Worm (Caenorhabditis elegans): ENCODE results near the gene plx-2.
A peak's percentile ranks its signal among the peaks of the same experiment; 100 is the strongest.

The plx-2 gene

DNA sequence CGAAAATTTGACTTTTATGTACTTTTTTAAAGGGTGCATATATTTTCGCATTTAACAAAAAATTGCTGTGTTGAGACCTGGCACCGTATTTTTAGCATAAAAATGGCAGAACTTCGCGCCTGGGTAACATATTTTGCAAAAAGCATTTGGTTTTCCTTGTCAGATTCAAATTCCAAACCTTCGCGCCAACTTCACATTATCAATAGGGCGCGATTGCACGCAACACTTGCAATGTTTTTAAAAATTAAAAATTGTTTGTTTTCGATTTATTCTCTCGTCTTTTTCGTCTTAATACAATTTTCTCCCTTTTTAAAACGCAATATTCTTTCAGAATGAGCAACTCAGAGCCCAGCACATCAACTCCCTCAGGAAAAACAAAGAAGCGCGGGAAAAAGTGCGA is 41.0 kb downstream of the plx-2 start, which contains the start of gene mes-2 (continued):
- TF ChIP-seq somi-1 (GFP tag; optimal IDR thresholded peaks at IDR 0.05) = no peak
- no peak for TF ChIP-seq ama-1 (optimal IDR thresholded peaks at IDR 0.05)
- no peak for TF ChIP-seq ama-1 (GFP tag; optimal IDR thresholded peaks at IDR 0.05)
- TF ChIP-seq bed-2 (GFP tag; IDR thresholded peaks at IDR 0.05) = no peak
- no peak for TF ChIP-seq let-526 (GFP tag; IDR thresholded peaks at IDR 0.05)
- no peak for TF ChIP-seq C06A6.2 (GFP tag; conservative IDR thresholded peaks at IDR 0.05)
- no peak for TF ChIP-seq Y67H2A.10 (GFP tag; conservative IDR thresholded peaks at IDR 0.05)
- TF ChIP-seq F22D6.2 (tag; optimal IDR thresholded peaks at IDR 0.05) = no peak
- TF ChIP-seq T26A5.8 (tag; optimal IDR thresholded peaks at IDR 0.05) = no peak
- TF ChIP-seq snpc-4 (GFP tag; optimal IDR thresholded peaks at IDR 0.05) = no peak
- TF ChIP-seq snpc-4 (tag; optimal IDR thresholded peaks at IDR 0.05) = no peak
- no peak for TF ChIP-seq F10E7.11 (tag; optimal IDR thresholded peaks at IDR 0.05)
- TF ChIP-seq ztf-6 (GFP tag; IDR thresholded peaks at IDR 0.05) = no peak
- TF ChIP-seq snpc-1.3 (tag; optimal IDR thresholded peaks at IDR 0.05; ENCODE audit: insufficient read depth) = no peak
- 0 out of 2 replicates have a peak, but pooled peaks have one; percentile 25 for TF ChIP-seq rcor-1 (GFP tag; IDR thresholded peaks at IDR 0.05)
- no peak for TF ChIP-seq atf-7 (tag; optimal IDR thresholded peaks at IDR 0.05)
- no peak for TF ChIP-seq lin-26 (GFP tag; IDR thresholded peaks at IDR 0.05)
- peak; percentile 52 for TF ChIP-seq attf-5 (GFP tag; optimal IDR thresholded peaks at IDR 0.05)
- no peak for TF ChIP-seq ccch-3 (GFP tag; optimal IDR thresholded peaks at IDR 0.05)
- TF ChIP-seq gei-17 (GFP tag; optimal IDR thresholded peaks at IDR 0.05) = no peak
- no peak for TF ChIP-seq F37B4.10 (GFP tag; IDR thresholded peaks at IDR 0.05)
- TF ChIP-seq ztf-26 (tag; optimal IDR thresholded peaks at IDR 0.05) = no peak
- peak; percentile 64 for TF ChIP-seq lsl-1 (GFP tag; optimal IDR thresholded peaks at IDR 0.05)
- TF ChIP-seq unc-130 (GFP tag; optimal IDR thresholded peaks at IDR 0.05) = no peak
- peak; percentile 98 for TF ChIP-seq lin-54 (GFP tag; optimal IDR thresholded peaks at IDR 0.05)
- TF ChIP-seq tlf-1 (GFP tag; optimal IDR thresholded peaks at IDR 0.05) = no peak
- no peak for TF ChIP-seq Y56A3A.18 (GFP tag; IDR thresholded peaks at IDR 0.05)
- TF ChIP-seq Y53F4B.3 (GFP tag; IDR thresholded peaks at IDR 0.05) = no peak
- TF ChIP-seq Y79H2A.3 (GFP tag; conservative IDR thresholded peaks at IDR 0.05) = no peak
- TF ChIP-seq ceh-91 (GFP tag; IDR thresholded peaks at IDR 0.05) = peak; percentile 47; the same call in 1 of the 2 replicates

DNA sequence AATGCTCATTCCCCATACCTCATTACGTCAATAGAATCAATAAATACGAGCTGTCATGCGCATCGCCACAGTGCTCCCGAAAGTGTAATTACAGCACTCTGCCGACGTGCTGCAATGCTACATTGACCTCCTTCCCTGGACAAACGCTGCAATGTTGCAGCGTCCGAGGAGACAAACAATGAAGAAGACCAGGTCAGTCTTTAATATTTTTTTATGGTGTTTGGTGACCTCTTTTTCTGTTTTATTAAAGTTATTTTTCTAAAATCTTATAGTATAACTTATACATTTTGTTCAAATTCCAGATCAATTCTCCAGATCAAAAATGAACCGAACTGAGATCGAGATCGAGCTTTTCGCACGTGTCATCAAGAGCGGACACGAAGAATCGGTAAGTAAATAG is 43.2 kb downstream of the plx-2 start, which contains the start of gene sdz-26:
TSS of gene sdz-26 (plus strand) at position 301 of the 400 bp plus-strand sequence.
- TF ChIP-seq ztf-28 (GFP tag; IDR thresholded peaks at IDR 0.05) = no peak
- TF ChIP-seq K12H6.12 (tag; optimal IDR thresholded peaks at IDR 0.05) = no peak
- TF ChIP-seq ztf-26 (tag; optimal IDR thresholded peaks at IDR 0.05) = no peak

DNA sequence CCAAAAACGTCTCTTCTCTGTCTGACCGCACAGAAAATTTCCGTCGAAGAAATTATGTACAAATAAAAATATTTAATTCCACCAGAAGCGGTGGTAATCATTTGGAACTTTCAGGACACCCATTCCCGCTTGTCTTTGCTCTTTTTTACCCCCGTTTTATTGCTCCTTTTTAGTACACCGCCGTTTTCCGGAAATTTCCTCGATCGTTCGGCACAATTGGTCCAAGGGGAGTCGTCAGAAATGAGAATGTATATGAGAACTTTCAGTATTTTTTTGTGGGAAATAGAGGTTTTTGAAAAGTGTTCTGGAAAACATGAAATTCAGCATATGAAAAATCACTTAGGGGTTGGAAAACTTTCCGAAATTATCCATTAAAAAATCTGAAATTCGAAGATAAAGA is 43.9 kb downstream of the plx-2 start:
- no peak for TF ChIP-seq snpc-4 (GFP tag; optimal IDR thresholded peaks at IDR 0.05)
- no peak for TF ChIP-seq snpc-4 (tag; optimal IDR thresholded peaks at IDR 0.05)
- no peak for TF ChIP-seq atf-7 (tag; optimal IDR thresholded peaks at IDR 0.05)
- TF ChIP-seq hlh-26 (GFP tag; conservative IDR thresholded peaks at IDR 0.05) = no peak

DNA sequence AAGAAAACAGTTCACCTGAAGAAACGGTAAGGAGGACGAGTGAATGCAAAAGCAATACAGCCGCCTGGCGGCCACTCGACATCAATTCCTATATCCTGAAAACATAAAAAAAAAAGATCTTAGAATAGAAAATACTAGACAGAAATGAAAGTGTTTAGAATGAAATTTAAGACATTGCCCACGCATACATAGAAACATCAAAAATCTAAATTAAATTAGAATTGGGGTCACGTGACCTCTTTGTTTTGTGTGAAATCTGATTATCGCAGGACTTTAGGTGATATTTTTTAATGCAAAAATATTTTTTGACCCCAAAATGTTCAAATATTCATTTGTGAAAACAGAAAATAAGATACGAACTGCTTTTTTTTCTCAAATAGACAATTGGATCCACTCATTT is 46.9 kb downstream of the plx-2 start, which contains the start of gene acr-20:
TSS of gene acr-20 (minus strand) at position 101 of the 400 bp plus-strand sequence.
- TF ChIP-seq hmg-20 (GFP tag; IDR thresholded peaks at IDR 0.05) (no peak), unc-130 (GFP tag; optimal IDR thresholded peaks at IDR 0.05) (no peak), fkh-3 (tag; optimal IDR thresholded peaks at IDR 0.05) (no peak), nfya-1 (tag; optimal IDR thresholded peaks at IDR 0.05; ENCODE audit: borderline replicate concordance, insufficient read depth) (no peak), lin-54 (GFP tag; optimal IDR thresholded peaks at IDR 0.05) (no peak), ztf-26 (tag; optimal IDR thresholded peaks at IDR 0.05) (no peak), snpc-4 (GFP tag; optimal IDR thresholded peaks at IDR 0.05) (no peak), snpc-4 (tag; optimal IDR thresholded peaks at IDR 0.05) (no peak), sea-2 (GFP tag; IDR thresholded peaks at IDR 0.05) (no peak), mes-4 (tag; optimal IDR thresholded peaks at IDR 0.05) (no peak), madf-3 (GFP tag; IDR thresholded peaks at IDR 0.05) (no peak), xnd-1 (tag; optimal IDR thresholded peaks at IDR 0.05) (no peak), ama-1 (optimal IDR thresholded peaks at IDR 0.05) (no peak), ama-1 (GFP tag; optimal IDR thresholded peaks at IDR 0.05) (no peak), pbrm-1 (GFP tag; IDR thresholded peaks at IDR 0.05) (no peak), ztf-25 (GFP tag; IDR thresholded peaks at IDR 0.05) (no peak), lsy-27 (tag; optimal IDR thresholded peaks at IDR 0.05; ENCODE audit: borderline replicate concordance, insufficient read depth) (no peak), nfyb-1 (GFP tag; IDR thresholded peaks at IDR 0.05) (no peak), athp-1 (tag; optimal IDR thresholded peaks at IDR 0.05) (no peak)

Data from whole organism, young adult.